Worm (Caenorhabditis elegans) whole organism, L2 larva: ENCODE measurements around the gene scl-2.

Source experiments
- F13H6.1 ChIP-seq: sonication (generic microtip); optimal IDR thresholded peaks from 2 replicates; lab custom pipeline; 2016; ENCODE audit warnings: missing genetic modification characterization, missing compliant biosample characterization
- R02D3.7 ChIP-seq: fragments of 150-350 bp; optimal IDR thresholded peaks from 2 replicates; lab custom pipeline; 2014; ENCODE audit warnings: missing biosample characterization, missing genetic modification characterization
- aly-2 ChIP-seq: fragments of 150-350 bp; optimal IDR thresholded peaks from 2 replicates; lab custom pipeline; 2014; ENCODE audit warnings: missing biosample characterization, missing genetic modification characterization
- ama-1 ChIP-seq: fragments of 150-350 bp; optimal IDR thresholded peaks from 2 replicates; lab custom pipeline; 2018; ENCODE audit warnings: inconsistent platforms
- egl-27 ChIP-seq: sonication (generic microtip); optimal IDR thresholded peaks from 3 replicates; lab custom pipeline; 2017; ENCODE audit warnings: missing biosample characterization, missing genetic modification reagents, missing genetic modification characterization
- elt-1 ChIP-seq: fragments of 150-350 bp; optimal IDR thresholded peaks from 2 replicates; lab custom pipeline; 2014; ENCODE audit warnings: missing biosample characterization, missing genetic modification characterization
- lsy-2 ChIP-seq, 2 experiments: fragments of 150-350 bp in 1 of 2; sonication (generic microtip) in 1 of 2; optimal IDR thresholded peaks; 2 replicates each; lab custom pipeline; 2014 to 2017; ENCODE audit warnings: missing biosample characterization in 2 of 2, missing genetic modification characterization in 2 of 2
- mdl-1 ChIP-seq, 2 experiments: fragments of 150-350 bp in 1 of 2; sonication (generic microtip) in 1 of 2; optimal IDR thresholded peaks; 2 replicates each; lab custom pipeline; 2017; ENCODE audit warnings: missing biosample characterization in 2 of 2, missing genetic modification characterization in 2 of 2
- nhr-12 ChIP-seq: fragments of 150-350 bp; optimal IDR thresholded peaks from 2 replicates; lab custom pipeline; 2014; ENCODE audit warnings: missing biosample characterization, missing genetic modification characterization
- nhr-25 ChIP-seq: fragments of 150-350 bp; sonication (generic microtip); optimal IDR thresholded peaks from 3 replicates; lab custom pipeline; 2014; ENCODE audit warnings: missing biosample characterization, missing genetic modification characterization
- unc-55 ChIP-seq: fragments of 150-350 bp; sonication (generic microtip); optimal IDR thresholded peaks from 3 replicates; lab custom pipeline; 2014; ENCODE audit warnings: missing biosample characterization, missing genetic modification reagents, missing genetic modification characterization
- zag-1 ChIP-seq: fragments of 150-350 bp; optimal IDR thresholded peaks from 2 replicates; lab custom pipeline; 2014; ENCODE audit warnings: missing biosample characterization, missing genetic modification characterization

DNA sequence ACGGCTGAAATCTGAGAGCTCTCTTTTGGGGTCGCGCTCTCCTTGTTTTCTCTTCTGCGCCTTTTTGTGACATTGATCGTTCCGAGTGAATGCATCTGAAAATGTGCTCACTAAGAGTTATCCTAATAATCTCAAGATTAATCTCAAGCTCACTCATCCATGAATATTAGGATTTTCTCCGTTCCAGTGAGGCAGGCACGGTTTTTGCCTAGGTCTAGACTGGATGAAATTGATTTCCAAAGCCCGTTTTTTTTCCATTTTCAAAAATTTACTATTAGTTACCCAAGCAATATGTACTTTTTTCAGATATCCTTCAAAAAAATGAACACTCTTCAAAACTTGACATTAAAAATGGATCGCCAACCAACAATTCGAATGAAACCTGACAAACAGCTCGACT, 15.4 kb upstream of the scl-2 start, which contains the start of gene amt-2:
- TF ChIP-seq ama-1 (lab: Kevin White, UChicago) (no peak), aly-2 (tag; lab: Kevin White, UChicago) (no peak), nhr-12 (tag; lab: Kevin White, UChicago) (no peak), nhr-25 (tag; lab: Kevin White, UChicago) (no peak), egl-27 (tag; lab: Kevin White, UChicago) (no peak), mdl-1 (tag; optimal IDR thresholded peaks at IDR 0.05; lab: Kevin White, UChicago) (no peak), lsy-2 (tag; optimal IDR thresholded peaks at IDR 0.05; lab: Kevin White, UChicago) (no peak), elt-1 (tag; lab: Kevin White, UChicago) (no peak), unc-55 (no peak), R02D3.7 (tag; lab: Kevin White, UChicago) (no peak), zag-1 (tag; lab: Kevin White, UChicago) (no peak), F13H6.1 (no peak)
